Fruit fly (Drosophila melanogaster) whole organism, wandering third instar larva: ENCODE data around the gene Rbcn-3B.

Source experiments
- Abd-B ChIP-seq: fragments of >200 bp; optimal IDR thresholded peaks from 2 replicates; lab custom pipeline; 2017; ENCODE audit warnings: missing biosample characterization, missing genetic modification characterization
- CG32264 ChIP-seq: fragments of 200-800 bp; sonication (Bioruptor generic); optimal IDR thresholded peaks from 2 replicates; lab custom pipeline; 2016; ENCODE audit warnings: missing biosample characterization, missing genetic modification characterization
- CG9705 ChIP-seq: fragments of 200-800 bp; sonication (Bioruptor generic); optimal IDR thresholded peaks from 2 replicates; lab custom pipeline; 2018; ENCODE audit warnings: missing biosample characterization, mild to moderate bottlenecking, missing genetic modification characterization
- CrebA ChIP-seq: fragments of 200-800 bp; sonication (Bioruptor generic); optimal IDR thresholded peaks from 2 replicates; lab custom pipeline; 2016; ENCODE audit warnings: missing biosample characterization, mild to moderate bottlenecking, missing genetic modification characterization, borderline replicate concordance
- Dfd ChIP-seq: fragments of >200 bp; optimal IDR thresholded peaks from 2 replicates; lab custom pipeline; 2017; ENCODE audit warnings: missing biosample characterization, missing genetic modification characterization
- Dif ChIP-seq: fragments of 200-275, 200-300 bp; sonication (Bioruptor generic); optimal IDR thresholded peaks from 2 replicates; lab custom pipeline; 2018; ENCODE audit warnings: missing biosample characterization, missing genetic modification characterization; ENCODE audit not compliant: partially characterized antibody
- GATAd ChIP-seq: sonication (Bioruptor generic); optimal IDR thresholded peaks from 2 replicates; lab custom pipeline; 2016; ENCODE audit warnings: missing biosample characterization, missing genetic modification characterization
- HLH106 ChIP-seq: fragments of 200-800 bp; optimal IDR thresholded peaks from 3 replicates; lab custom pipeline; 2019; ENCODE audit warnings: missing biosample characterization, mild to moderate bottlenecking, missing genetic modification characterization, moderate library complexity
- Hnf4 ChIP-seq: fragments of 200-800 bp; sonication (Bioruptor generic); optimal IDR thresholded peaks from 2 replicates; lab custom pipeline; 2016; ENCODE audit warnings: missing biosample characterization, mild to moderate bottlenecking, missing genetic modification characterization
- Hr78 ChIP-seq: fragments of >200 bp; optimal IDR thresholded peaks from 2 replicates; lab custom pipeline; 2017; ENCODE audit warnings: missing biosample characterization, missing genetic modification characterization
- Hr83 ChIP-seq: fragments of 200-300 bp; sonication (Bioruptor generic); optimal IDR thresholded peaks from 2 replicates; lab custom pipeline; 2016; ENCODE audit warnings: missing biosample characterization, mild to moderate bottlenecking, missing genetic modification characterization, moderate library complexity; ENCODE audit not compliant: poor library complexity, severe bottlenecking
- Jra ChIP-seq: sonication (Bioruptor generic); optimal IDR thresholded peaks from 2 replicates; lab custom pipeline; 2016; ENCODE audit warnings: missing biosample characterization, missing genetic modification characterization
- Myc ChIP-seq: fragments of >200 bp; optimal IDR thresholded peaks from 2 replicates; lab custom pipeline; 2017
- N ChIP-seq: fragments of >200 bp; optimal IDR thresholded peaks from 2 replicates; lab custom pipeline; 2018; ENCODE audit warnings: missing biosample characterization, missing external identifiers, missing genetic modification characterization
- OdsH ChIP-seq: fragments of 200-800 bp; sonication (Bioruptor generic); optimal IDR thresholded peaks from 2 replicates; lab custom pipeline; 2016; ENCODE audit warnings: missing biosample characterization, mild to moderate bottlenecking, missing genetic modification characterization
- Rel ChIP-seq, 2 experiments: fragments of 200-800 bp; sonication (Bioruptor generic) in 1 of 2; optimal IDR thresholded peaks; 2 replicates in 1 of 2; 3 replicates in 1 of 2; lab custom pipeline; 2016 to 2019; ENCODE audit warnings: mild to moderate bottlenecking in 2 of 2, missing biosample characterization in 2 of 2, missing genetic modification characterization in 2 of 2, moderate library complexity in 1 of 2
- Sp1 ChIP-seq: fragments of 200-800 bp; sonication (Bioruptor generic); optimal IDR thresholded peaks from 3 replicates; lab custom pipeline; 2019; ENCODE audit warnings: missing biosample characterization, mild to moderate bottlenecking, missing genetic modification characterization, moderate library complexity
- Vsx2 ChIP-seq: fragments of 200-300, 225-300 bp; sonication (Bioruptor generic); optimal IDR thresholded peaks from 2 replicates; lab custom pipeline; 2018; ENCODE audit warnings: missing biosample characterization, missing genetic modification characterization; ENCODE audit not compliant: partially characterized antibody
- br ChIP-seq: fragments of 200-800 bp; sonication (Bioruptor generic); optimal IDR thresholded peaks from 2 replicates; lab custom pipeline; 2016; ENCODE audit warnings: missing biosample characterization, missing genetic modification characterization
- brk ChIP-seq: fragments of 200-800 bp; sonication (Bioruptor generic); optimal IDR thresholded peaks from 2 replicates; lab custom pipeline; 2016; ENCODE audit warnings: missing biosample characterization, mild to moderate bottlenecking, missing genetic modification characterization
- dl ChIP-seq, 2 experiments: fragments of 175-275, 200-275 bp in 1 of 2; fragments of 200-275 bp in 1 of 2; sonication (Bioruptor generic); optimal IDR thresholded peaks; lab custom pipeline; 2018; ENCODE audit warnings: mild to moderate bottlenecking in 2 of 2, missing biosample characterization in 2 of 2, missing genetic modification characterization in 2 of 2, moderate library complexity in 2 of 2; ENCODE audit not compliant: partially characterized antibody in 2 of 2, insufficient read depth in 1 of 2
- dmrt93B ChIP-seq: fragments of 200-800 bp; sonication (Bioruptor generic); optimal IDR thresholded peaks from 2 replicates; lab custom pipeline; 2018; ENCODE audit warnings: missing biosample characterization, mild to moderate bottlenecking, missing genetic modification characterization
- ey ChIP-seq: fragments of 200-800 bp; sonication (Bioruptor generic); optimal IDR thresholded peaks from 2 replicates; lab custom pipeline; 2016; ENCODE audit warnings: missing biosample characterization, missing genetic modification characterization
- foxo ChIP-seq, 2 experiments: fragments of 200-800 bp; sonication (Bioruptor generic); optimal IDR thresholded peaks; 2 replicates in 1 of 2; 3 replicates in 1 of 2; lab custom pipeline; 2016 to 2017; ENCODE audit warnings: missing biosample characterization in 2 of 2, missing genetic modification characterization in 2 of 2
- fru ChIP-seq: fragments of 200-800 bp; sonication (Bioruptor generic); optimal IDR thresholded peaks from 3 replicates; lab custom pipeline; 2016; ENCODE audit warnings: missing biosample characterization, mild to moderate bottlenecking, missing genetic modification characterization
- h ChIP-seq: fragments of 200-800 bp; sonication (Bioruptor generic); optimal IDR thresholded peaks from 3 replicates; lab custom pipeline; 2016; ENCODE audit warnings: missing biosample characterization, mild to moderate bottlenecking, missing genetic modification characterization
- jim ChIP-seq: fragments of 175-275, 200-325 bp; sonication (Bioruptor generic); optimal IDR thresholded peaks from 2 replicates; lab custom pipeline; 2016; ENCODE audit warnings: missing biosample characterization, mild to moderate bottlenecking, missing genetic modification characterization
- pan ChIP-seq: fragments of >200 bp; optimal IDR thresholded peaks from 2 replicates; lab custom pipeline; 2017
- psq ChIP-seq: fragments of 200-800 bp; sonication (Bioruptor generic); optimal IDR thresholded peaks from 3 replicates; lab custom pipeline; 2017; ENCODE audit warnings: missing biosample characterization, mild to moderate bottlenecking, missing genetic modification characterization, moderate library complexity
- rgr ChIP-seq: fragments of 200-800 bp; sonication (Bioruptor generic); optimal IDR thresholded peaks from 3 replicates; lab custom pipeline; 2016; ENCODE audit warnings: missing biosample characterization, mild to moderate bottlenecking, missing genetic modification characterization
- sage ChIP-seq: fragments of 200-800 bp; sonication (Bioruptor generic); optimal IDR thresholded peaks from 2 replicates; lab custom pipeline; 2016; ENCODE audit warnings: missing biosample characterization, mild to moderate bottlenecking, missing genetic modification characterization
- sv ChIP-seq: fragments of 200-800 bp; sonication (Bioruptor generic); optimal IDR thresholded peaks from 3 replicates; lab custom pipeline; 2016; ENCODE audit warnings: missing biosample characterization, missing genetic modification characterization
- tai ChIP-seq: sonication (Bioruptor generic); optimal IDR thresholded peaks from 2 replicates; lab custom pipeline; 2016; ENCODE audit warnings: missing biosample characterization, missing genetic modification characterization
- usp ChIP-seq: fragments of >200 bp; optimal IDR thresholded peaks from 2 replicates; lab custom pipeline; 2017; ENCODE audit warnings: missing biosample characterization, missing genetic modification characterization
- woc ChIP-seq: sonication (Bioruptor generic); optimal IDR thresholded peaks from 2 replicates; lab custom pipeline; 2016; ENCODE audit warnings: missing biosample characterization, mild to moderate bottlenecking, missing genetic modification characterization

The Rbcn-3B gene

DNA sequence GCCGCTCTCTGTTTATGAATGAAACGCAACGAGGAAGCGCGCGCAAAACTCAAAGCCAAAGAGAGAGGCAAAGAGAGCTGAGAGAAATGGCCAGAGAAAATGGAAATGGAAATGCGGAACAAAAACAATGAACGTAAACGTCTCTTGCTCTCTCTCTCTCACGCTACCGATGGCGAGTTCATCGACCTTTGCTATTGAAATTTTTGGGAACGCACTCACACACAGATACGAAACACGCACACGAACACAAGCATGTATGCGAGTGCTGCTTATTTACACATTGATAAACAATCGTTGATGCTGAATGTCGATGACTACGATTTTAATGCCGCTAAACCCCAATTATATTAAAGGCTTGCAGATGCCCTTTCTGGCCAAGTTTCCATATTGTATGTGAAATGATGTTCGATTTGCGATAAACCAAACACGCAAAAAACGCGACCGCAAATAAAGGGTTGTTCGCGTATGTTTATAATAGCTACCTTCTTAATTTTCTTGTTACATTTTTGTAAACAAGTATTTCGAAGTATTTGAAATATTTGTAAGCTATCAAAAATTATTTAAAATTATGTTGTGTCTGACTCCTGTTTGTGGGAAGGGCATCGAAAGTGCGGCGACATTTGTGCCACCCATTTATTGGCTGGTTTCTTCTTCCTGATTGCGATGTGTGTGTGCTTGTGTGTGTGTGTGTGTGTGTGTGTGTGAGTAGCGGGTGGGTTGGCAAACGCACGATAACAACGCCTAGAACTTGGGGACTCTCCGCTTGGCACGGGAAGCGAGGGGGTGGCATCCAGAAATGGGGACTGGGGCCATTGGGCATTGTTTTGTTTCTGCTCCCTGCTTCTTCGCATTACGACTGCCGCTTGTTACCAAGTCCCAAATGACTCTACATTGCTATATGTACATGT is 34.9 kb downstream of the Rbcn-3B start (continued):
- TF ChIP-seq woc (GFP tag; lab: Kevin White, UChicago) = peak; percentile 82
- TF ChIP-seq GATAd (GFP tag; lab: Kevin White, UChicago) = no peak
- peak; percentile 21 for TF ChIP-seq brk (GFP tag; lab: Kevin White, UChicago)
- peak; percentile 54 for TF ChIP-seq Jra
- TF ChIP-seq Dfd (GFP tag; lab: Kevin White, UChicago) = peak; percentile 92
- TF ChIP-seq, all 38 proteins: peak for 24

DNA sequence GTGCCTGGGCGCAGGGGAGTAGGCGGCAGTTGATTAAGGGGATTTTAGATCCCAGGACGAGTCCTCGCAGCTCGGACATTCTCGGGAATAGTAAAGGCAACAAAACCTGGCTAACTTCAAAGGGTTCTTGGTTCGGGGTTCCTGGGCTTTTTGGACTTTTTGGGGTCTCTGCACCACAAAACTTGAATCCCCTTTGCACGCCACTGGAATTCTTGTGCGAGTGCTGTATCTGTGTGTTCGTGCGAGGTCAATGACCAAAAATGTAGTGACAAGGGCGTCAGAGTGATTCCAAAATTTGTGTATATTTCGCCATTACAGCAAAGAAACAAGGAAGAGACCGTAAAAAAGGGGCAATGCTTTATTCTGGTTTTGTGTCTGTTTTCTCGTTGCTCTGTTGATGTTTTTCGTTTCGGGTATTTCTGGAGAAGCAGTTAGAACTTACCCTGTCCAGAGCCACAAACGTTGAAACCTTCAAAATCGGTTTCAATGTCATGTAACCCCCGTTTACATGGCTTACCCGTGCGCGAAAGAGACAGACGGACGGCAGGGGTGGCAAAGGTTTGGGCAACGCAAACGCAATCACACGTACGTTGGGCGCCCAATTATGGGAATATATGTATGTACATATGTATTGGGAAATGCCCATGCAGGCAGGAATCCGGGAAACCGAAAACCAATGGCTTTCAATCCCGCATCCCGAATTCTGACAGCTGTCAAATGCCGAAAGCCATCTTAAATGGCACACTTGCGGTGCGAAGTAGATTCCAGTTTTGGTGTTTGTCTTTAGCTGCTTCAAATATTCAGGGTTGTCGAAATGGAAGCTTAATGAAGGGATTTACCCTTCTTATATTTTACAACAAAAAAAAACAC is 35.8 kb downstream of the Rbcn-3B start:
- TF ChIP-seq CrebA = no peak
- peak; percentile 79 for TF ChIP-seq HLH106 (tag; lab: Kevin White, UChicago)
- peak; percentile 67 for TF ChIP-seq dmrt93B (GFP tag; lab: Kevin White, UChicago)
- TF ChIP-seq fru (GFP tag; lab: Kevin White, UChicago) = peak; percentile 66
- no peak for TF ChIP-seq Vsx2 (GFP tag; lab: Kevin White, UChicago)
- TF ChIP-seq CG9705 (GFP tag; lab: Kevin White, UChicago) = peak; percentile 24
- TF ChIP-seq OdsH (GFP tag; lab: Kevin White, UChicago) = peak; percentile 32
- peak; percentile 38 for TF ChIP-seq CG32264 (GFP tag; lab: Kevin White, UChicago)
- TF ChIP-seq psq = peak; percentile 45
- TF ChIP-seq brk (GFP tag; lab: Kevin White, UChicago) = no peak
- TF ChIP-seq h = peak; percentile 74
- TF ChIP-seq br = peak; percentile 68
- TF ChIP-seq tai (GFP tag; lab: Kevin White, UChicago) = peak; percentile 59
- TF ChIP-seq Sp1 (GFP tag; lab: Kevin White, UChicago) = peak; percentile 65
- peak; percentile 54 for TF ChIP-seq rgr
- TF ChIP-seq Myc = no peak
- peak in 1 of 2 experiments; percentile 80 for TF ChIP-seq foxo (GFP tag; optimal IDR thresholded peaks at IDR 0.05; lab: Kevin White, UChicago)
- TF ChIP-seq Hr78 (GFP tag; lab: Kevin White, UChicago) = no peak
- TF ChIP-seq ey (GFP tag; lab: Kevin White, UChicago) = peak; percentile 75
- peak; percentile 19 for TF ChIP-seq sage (GFP tag; lab: Kevin White, UChicago)
- no peak for TF ChIP-seq Jra
- TF ChIP-seq Rel (GFP tag; optimal IDR thresholded peaks at IDR 0.05; lab: Kevin White, UChicago) = no peak
- peak; percentile 37 for TF ChIP-seq Rel (tag; optimal IDR thresholded peaks at IDR 0.05; lab: Kevin White, UChicago)
- peak; percentile 40 for TF ChIP-seq Hnf4 (GFP tag; lab: Kevin White, UChicago)

dm6 chrX:1945241-1945640 is 36.5 kb downstream of the Rbcn-3B start:
- TF ChIP-seq usp (no peak), br (peak; percentile 30), Jra (no peak), sage (GFP tag; lab: Kevin White, UChicago) (no peak), h (peak; percentile 40), woc (GFP tag; lab: Kevin White, UChicago) (no peak)

DNA sequence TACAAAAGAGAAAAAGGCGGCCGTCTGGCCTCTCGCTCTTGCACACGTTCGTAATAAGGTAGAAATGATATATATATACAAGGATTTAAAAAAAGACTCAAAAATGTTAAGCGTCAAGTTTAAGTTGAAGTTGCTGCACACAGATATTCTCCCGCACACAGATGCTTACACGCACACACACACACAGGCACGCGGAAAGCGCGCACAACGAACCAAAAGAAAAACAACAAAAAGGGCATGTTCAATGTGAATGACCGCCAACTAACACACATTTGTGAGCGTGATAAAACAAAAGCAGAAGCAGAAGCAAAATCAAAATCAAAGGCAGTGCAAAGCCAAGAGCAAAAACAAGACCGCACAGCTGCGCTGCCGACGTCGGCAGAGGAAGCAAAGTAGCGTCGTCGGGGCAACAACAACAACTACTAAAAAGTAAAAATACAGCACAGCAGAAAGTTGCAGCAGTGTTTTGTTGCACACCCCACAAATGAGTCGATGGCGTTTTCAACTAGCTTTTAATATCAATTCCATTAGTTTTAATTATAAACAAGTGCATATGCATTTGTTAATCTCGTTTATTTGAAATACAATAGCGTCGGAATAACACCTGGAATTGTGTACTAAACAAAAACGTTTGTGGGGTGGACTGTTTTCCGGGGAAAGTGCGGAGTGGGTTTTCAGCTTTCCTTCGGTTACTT is 38.6 kb downstream of the Rbcn-3B start:
- no peak for TF ChIP-seq pan (lab: Kevin White, UChicago)
- peak; percentile 99 for TF ChIP-seq ey (GFP tag; lab: Kevin White, UChicago)
- peak; percentile 25 for TF ChIP-seq jim (GFP tag; lab: Kevin White, UChicago)
- TF ChIP-seq Abd-B (GFP tag; lab: Kevin White, UChicago) = no peak
- TF ChIP-seq Vsx2 (GFP tag; lab: Kevin White, UChicago) = no peak
- TF ChIP-seq dmrt93B (GFP tag; lab: Kevin White, UChicago) = peak; percentile 96
- peak; percentile 98 for TF ChIP-seq h
- peak; percentile 93 for TF ChIP-seq Jra
- TF ChIP-seq usp = no peak
- peak; percentile 88 to 99 for TF ChIP-seq foxo (GFP tag; optimal IDR thresholded peaks at IDR 0.05; lab: Kevin White, UChicago)
- peak; percentile 88 for TF ChIP-seq Rel (GFP tag; optimal IDR thresholded peaks at IDR 0.05; lab: Kevin White, UChicago)
- peak; percentile 89 for TF ChIP-seq Rel (tag; optimal IDR thresholded peaks at IDR 0.05; lab: Kevin White, UChicago)
- TF ChIP-seq Sp1 (GFP tag; lab: Kevin White, UChicago) = peak; percentile 98
- TF ChIP-seq Dif (GFP tag; lab: Kevin White, UChicago) = no peak
- peak; percentile 26 for TF ChIP-seq Dfd (GFP tag; lab: Kevin White, UChicago)
- peak; percentile 98 for TF ChIP-seq fru (GFP tag; lab: Kevin White, UChicago)
- TF ChIP-seq N (GFP tag; lab: Kevin White, UChicago) = no peak
- TF ChIP-seq Hr78 (GFP tag; lab: Kevin White, UChicago) = no peak
- peak; percentile 98 for TF ChIP-seq br
- TF ChIP-seq sv (GFP tag; lab: Kevin White, UChicago) = peak; percentile 93
- TF ChIP-seq Hnf4 (GFP tag; lab: Kevin White, UChicago) = peak; percentile 96
- TF ChIP-seq GATAd (GFP tag; lab: Kevin White, UChicago) = peak; percentile 89
- peak; percentile 78 for TF ChIP-seq Hr83 (GFP tag; lab: Kevin White, UChicago)
- TF ChIP-seq HLH106 (tag; lab: Kevin White, UChicago) = peak; percentile 98
- TF ChIP-seq dl (GFP tag; optimal IDR thresholded peaks at IDR 0.05; lab: Kevin White, UChicago; ENCODE audit: insufficient read depth in 1 of 2, partially characterized antibody in 2 of 2) = peak in 1 of 2 experiments; percentile 21
- TF ChIP-seq brk (GFP tag; lab: Kevin White, UChicago) = peak; percentile 80
